Fruit fly (Drosophila melanogaster) whole organism, embryonic: ENCODE results near the gene CG13454.

Experiments used
- Adf1 ChIP-seq: fragments of 200-800 bp; sonication (Bioruptor generic); IDR thresholded peaks from 2 replicates; pipeline ENCODE4 v1.3.6; 2022; ENCODE audit warnings: missing biosample characterization, missing genetic modification characterization
- Antp ChIP-seq: fragments of 200-800 bp; sonication (Bioruptor generic); optimal IDR thresholded peaks from 3 replicates; lab custom pipeline; 2016; ENCODE audit warnings: missing biosample characterization, missing genetic modification characterization
- Asciz ChIP-seq: fragments of 200-800 bp; sonication (Bioruptor generic); optimal IDR thresholded peaks from 2 replicates; lab custom pipeline; 2017; ENCODE audit warnings: missing biosample characterization, mild to moderate bottlenecking, missing genetic modification characterization, missing genetic modification reagents
- CG10979 ChIP-seq: fragments of 200-800 bp; sonication (Bioruptor generic); optimal IDR thresholded peaks from 2 replicates; lab custom pipeline; 2018; ENCODE audit warnings: missing biosample characterization, mild to moderate bottlenecking, missing genetic modification characterization, moderate library complexity
- CG13624 ChIP-seq: fragments of 200-800 bp; sonication (Bioruptor generic); optimal IDR thresholded peaks from 2 replicates; lab custom pipeline; 2016; ENCODE audit warnings: missing biosample characterization, missing genetic modification characterization
- CG13775 ChIP-seq: fragments of 200-800 bp; sonication (Bioruptor generic); optimal IDR thresholded peaks from 3 replicates; lab custom pipeline; 2017; ENCODE audit warnings: missing biosample characterization, mild to moderate bottlenecking, missing genetic modification characterization
- CG1529 ChIP-seq: fragments of 200-800 bp; sonication (Bioruptor generic); optimal IDR thresholded peaks from 3 replicates; lab custom pipeline; 2018; ENCODE audit warnings: missing biosample characterization, missing genetic modification characterization
- CG3847 ChIP-seq: fragments of 200-800 bp; sonication (Bioruptor generic); IDR thresholded peaks from 2 replicates; pipeline ENCODE4 v1.3.6; 2022; ENCODE audit warnings: missing biosample characterization, missing genetic modification characterization
- CG6683 ChIP-seq: fragments of 200-800 bp; sonication (Bioruptor generic); optimal IDR thresholded peaks from 2 replicates; lab custom pipeline; 2017; ENCODE audit warnings: missing biosample characterization, mild to moderate bottlenecking, missing genetic modification characterization, missing genetic modification reagents
- CG7372 ChIP-seq: fragments of 200-800 bp; sonication (Bioruptor generic); IDR thresholded peaks from 2 replicates; pipeline ENCODE4 v1.3.6; 2022; ENCODE audit warnings: missing biosample characterization, missing genetic modification characterization
- CG7556 ChIP-seq: fragments of 200-800 bp; sonication (Bioruptor generic); optimal IDR thresholded peaks from 2 replicates; lab custom pipeline; 2017; ENCODE audit warnings: missing biosample characterization, mild to moderate bottlenecking, missing genetic modification characterization
- CG8924 ChIP-seq: fragments of 200-800 bp; optimal IDR thresholded peaks from 3 replicates; lab custom pipeline; 2019; ENCODE audit warnings: missing biosample characterization, mild to moderate bottlenecking, missing genetic modification characterization, moderate library complexity
- Dip3 ChIP-seq: fragments of 200-800 bp; sonication (Bioruptor generic); optimal IDR thresholded peaks from 3 replicates; lab custom pipeline; 2016; ENCODE audit warnings: missing biosample characterization, missing genetic modification characterization
- Eip74EF ChIP-seq, 2 experiments: fragments of 200-800 bp in 1 of 2; fragments of >200 bp in 1 of 2; sonication (Bioruptor generic) in 1 of 2; optimal IDR thresholded peaks; 2 replicates each; lab custom pipeline; 2017 to 2019; ENCODE audit warnings: missing biosample characterization in 2 of 2, missing genetic modification characterization in 2 of 2, mild to moderate bottlenecking in 1 of 2, moderate library complexity in 1 of 2
- Gug ChIP-seq: fragments of 200-800 bp; sonication (Bioruptor generic); IDR thresholded peaks from 4 replicates; pipeline ENCODE4 v1.3.6; 2022; ENCODE audit warnings: missing biosample characterization, missing genetic modification characterization
- HHEX ChIP-seq: fragments of 200-800 bp; sonication (Bioruptor generic); optimal IDR thresholded peaks from 3 replicates; lab custom pipeline; 2017; ENCODE audit warnings: missing biosample characterization, mild to moderate bottlenecking, missing genetic modification characterization, missing genetic modification reagents
- HLH3B ChIP-seq: fragments of 200-800 bp; sonication (Bioruptor generic); IDR thresholded peaks from 2 replicates; pipeline ENCODE4 v1.3.6; 2022; ENCODE audit warnings: missing biosample characterization, missing genetic modification characterization
- Hr3 ChIP-seq: fragments of 200-800 bp; sonication (Bioruptor generic); optimal IDR thresholded peaks from 3 replicates; lab custom pipeline; 2016; ENCODE audit warnings: missing biosample characterization, missing genetic modification characterization
- Lpt ChIP-seq: fragments of >200 bp; optimal IDR thresholded peaks from 2 replicates; lab custom pipeline; 2018; ENCODE audit warnings: missing biosample characterization, missing genetic modification characterization
- Myb ChIP-seq: fragments of 200-800 bp; sonication (Bioruptor generic); optimal IDR thresholded peaks from 2 replicates; lab custom pipeline; 2016; ENCODE audit warnings: missing biosample characterization, missing genetic modification characterization
- Ptx1 ChIP-seq: fragments of 200-800 bp; sonication (Bioruptor generic); IDR thresholded peaks from 2 replicates; pipeline ENCODE4 v1.3.6; 2022; ENCODE audit warnings: missing biosample characterization, missing genetic modification characterization
- Sox102F ChIP-seq: fragments of 200-800 bp; sonication (Bioruptor generic); optimal IDR thresholded peaks from 2 replicates; lab custom pipeline; 2018; ENCODE audit warnings: missing biosample characterization, mild to moderate bottlenecking, missing genetic modification characterization, moderate library complexity
- Sry-β ChIP-seq: fragments of 200-800 bp; sonication (Bioruptor generic); optimal IDR thresholded peaks from 2 replicates; lab custom pipeline; 2018; ENCODE audit warnings: missing biosample characterization, mild to moderate bottlenecking, missing genetic modification characterization, moderate library complexity
- Sry-δ ChIP-seq: fragments of 200-800 bp; sonication (Bioruptor generic); optimal IDR thresholded peaks from 2 replicates; lab custom pipeline; 2016; ENCODE audit warnings: missing biosample characterization, missing genetic modification characterization
- Taf1 ChIP-seq: fragments of 200-800 bp; sonication (Bioruptor generic); IDR thresholded peaks from 2 replicates; pipeline ENCODE4 v1.3.6; 2022; ENCODE audit warnings: missing biosample characterization, missing genetic modification characterization
- Tbp ChIP-seq: fragments of >200 bp; optimal IDR thresholded peaks from 2 replicates; lab custom pipeline; 2018; ENCODE audit warnings: missing biosample characterization, missing genetic modification characterization
- Xrp1 ChIP-seq: fragments of 200-800 bp; sonication (Bioruptor generic); IDR thresholded peaks from 2 replicates; pipeline ENCODE4 v1.3.6; 2022; ENCODE audit warnings: missing biosample characterization, missing genetic modification characterization
- caup ChIP-seq: fragments of 200-800 bp; sonication (Bioruptor generic); optimal IDR thresholded peaks from 3 replicates; lab custom pipeline; 2017; ENCODE audit warnings: missing biosample characterization, mild to moderate bottlenecking, missing genetic modification characterization, moderate library complexity; ENCODE audit not compliant: severe bottlenecking
- danr ChIP-seq: fragments of 200-800 bp; sonication (Bioruptor generic); IDR thresholded peaks from 2 replicates; pipeline ENCODE4 v1.3.6; 2022; ENCODE audit warnings: missing biosample characterization, missing genetic modification characterization
- fd3F ChIP-seq: fragments of 200-800 bp; sonication (Bioruptor generic); optimal IDR thresholded peaks from 2 replicates; lab custom pipeline; 2018; ENCODE audit warnings: missing biosample characterization, mild to moderate bottlenecking, missing genetic modification characterization, moderate library complexity
- fd64A ChIP-seq: fragments of 200-800 bp; sonication (Bioruptor generic); optimal IDR thresholded peaks from 3 replicates; lab custom pipeline; 2018; ENCODE audit warnings: missing biosample characterization, mild to moderate bottlenecking, missing genetic modification characterization
- ftz-f1 ChIP-seq: fragments of 200-800 bp; sonication (Bioruptor generic); optimal IDR thresholded peaks from 2 replicates; lab custom pipeline; 2016; ENCODE audit warnings: missing biosample characterization, missing genetic modification characterization
- ken ChIP-seq: fragments of 200-800 bp; sonication (Bioruptor generic); IDR thresholded peaks from 3 replicates; pipeline ENCODE4 v1.3.6; 2022; ENCODE audit warnings: missing biosample characterization, missing genetic modification characterization
- klu ChIP-seq: fragments of 200-800 bp; sonication (Bioruptor generic); IDR thresholded peaks from 2 replicates; pipeline ENCODE4 v1.3.6; 2022; ENCODE audit warnings: missing biosample characterization, missing genetic modification characterization
- lab ChIP-seq: fragments of 200-800 bp; sonication (Bioruptor generic); optimal IDR thresholded peaks from 3 replicates; lab custom pipeline; 2017; ENCODE audit warnings: missing biosample characterization, missing genetic modification characterization, mild to moderate bottlenecking, moderate library complexity, missing genetic modification reagents
- mirr ChIP-seq: fragments of 200-800 bp; sonication (Bioruptor generic); optimal IDR thresholded peaks from 3 replicates; lab custom pipeline; 2018; ENCODE audit warnings: missing biosample characterization, mild to moderate bottlenecking, missing genetic modification characterization
- nerfin-2 ChIP-seq: fragments of 200-800 bp; sonication (Bioruptor generic); IDR thresholded peaks from 2 replicates; pipeline ENCODE4 v1.3.6; 2022; ENCODE audit warnings: missing biosample characterization, missing genetic modification characterization; ENCODE audit not compliant: partially characterized antibody
- org-1 ChIP-seq: fragments of 200-800 bp; sonication (Bioruptor generic); optimal IDR thresholded peaks from 2 replicates; lab custom pipeline; 2017; ENCODE audit warnings: missing biosample characterization, missing genetic modification characterization
- pzg ChIP-seq: fragments of 200-800 bp; sonication (Bioruptor generic); optimal IDR thresholded peaks from 3 replicates; lab custom pipeline; 2018; ENCODE audit warnings: missing biosample characterization, mild to moderate bottlenecking, missing genetic modification characterization, moderate library complexity
- sc ChIP-seq, 3 experiments: fragments of >200 bp in 2 of 3; fragments of 200-800 bp in 1 of 3; sonication (Bioruptor generic) in 1 of 3; optimal IDR thresholded peaks; 2 replicates in 2 of 3; 3 replicates in 1 of 3; lab custom pipeline; 2017; ENCODE audit warnings: mild to moderate bottlenecking in 1 of 3, missing biosample characterization in 1 of 3, missing genetic modification characterization in 1 of 3, missing genetic modification reagents in 1 of 3
- sens-2 ChIP-seq: fragments of 200-800 bp; sonication (Bioruptor generic); IDR thresholded peaks from 2 replicates; pipeline ENCODE4 v1.3.6; 2022; ENCODE audit warnings: missing biosample characterization, missing genetic modification characterization
- seq ChIP-seq: fragments of 200-800 bp; sonication (Bioruptor generic); IDR thresholded peaks from 2 replicates; pipeline ENCODE4 v1.3.6; 2022; ENCODE audit warnings: missing biosample characterization, missing genetic modification characterization
- sim ChIP-seq: fragments of 200-800 bp; sonication (Bioruptor generic); IDR thresholded peaks from 2 replicates; pipeline ENCODE4 v1.3.6; 2022; ENCODE audit warnings: missing biosample characterization, missing genetic modification characterization
- stc ChIP-seq: fragments of 200-800 bp; sonication (Bioruptor generic); IDR thresholded peaks from 2 replicates; pipeline ENCODE4 v1.3.6; 2022; ENCODE audit warnings: missing biosample characterization, missing genetic modification characterization
- twi ChIP-seq: fragments of 200-800 bp; optimal IDR thresholded peaks from 2 replicates; lab custom pipeline; 2019; ENCODE audit warnings: missing biosample characterization, mild to moderate bottlenecking, missing genetic modification characterization, moderate library complexity
- wdn ChIP-seq: fragments of 200-800 bp; sonication (Bioruptor generic); IDR thresholded peaks from 2 replicates; pipeline ENCODE4 v1.3.6; 2022; ENCODE audit warnings: missing biosample characterization, missing genetic modification characterization
- zen2 ChIP-seq: fragments of 200-800 bp; sonication (Bioruptor generic); IDR thresholded peaks from 3 replicates; pipeline ENCODE4 v1.3.6; 2022; ENCODE audit warnings: missing biosample characterization, missing genetic modification characterization; ENCODE audit not compliant: partially characterized antibody

The CG13454 gene

DNA sequence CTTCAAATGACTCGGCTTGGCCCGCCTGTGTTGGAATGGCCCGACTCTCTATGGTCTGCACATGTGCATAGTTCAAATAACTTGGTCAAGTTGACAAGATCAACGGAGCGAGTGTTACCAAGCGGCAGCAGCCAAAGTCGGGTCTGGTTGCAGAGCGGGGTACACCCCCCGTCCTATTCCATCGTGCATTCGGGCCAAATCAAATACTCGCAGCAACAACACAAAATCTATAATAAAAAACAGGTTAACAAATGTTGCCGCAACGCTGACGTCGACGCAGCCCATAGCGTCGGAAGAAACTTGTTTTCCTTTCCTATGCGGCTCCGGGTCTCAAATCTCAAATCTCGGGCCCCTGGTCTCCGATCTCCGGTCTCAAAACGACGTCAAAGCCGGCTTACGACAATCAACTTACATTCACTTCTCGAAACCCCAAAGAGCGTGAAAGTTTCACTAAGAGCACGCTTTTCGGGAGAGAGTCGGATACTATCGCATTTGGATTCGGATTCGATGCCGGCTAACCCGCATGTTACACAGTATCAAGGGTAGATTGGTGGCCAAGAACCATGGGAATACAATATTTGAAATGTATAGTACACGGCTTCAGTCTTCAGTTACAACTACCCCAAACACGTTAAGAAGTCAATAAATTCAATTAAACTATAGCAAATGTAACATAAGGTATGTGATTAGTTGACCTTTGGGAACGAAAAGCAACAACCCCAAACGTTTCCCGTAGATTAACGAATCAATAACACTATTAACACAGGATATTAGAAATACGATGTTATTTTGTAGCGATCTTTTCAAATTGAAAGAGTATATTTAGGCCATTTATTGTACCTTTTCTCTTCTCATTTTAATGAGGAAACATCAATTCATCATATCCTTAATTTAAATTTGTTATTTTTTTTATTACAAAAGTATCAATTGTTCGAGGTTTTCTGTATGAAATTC lies 17.7 kb upstream of the CG13454 start (continued):
- TF ChIP-seq wdn (GFP tag; lab: Robert Waterston, UW) (no peak), CG6683 (peak; percentile 27), CG10979 (tag; lab: Kevin White, UChicago) (peak; percentile 62), Ptx1 (GFP tag; lab: Robert Waterston, UW) (peak; percentile 34; the same call in 1 of the 2 replicates), Antp (GFP tag; lab: Kevin White, UChicago) (peak; percentile 45), Hr3 (GFP tag; lab: Kevin White, UChicago) (peak; percentile 65), Gug (peak; percentile 55; the same call in 2 of the 4 replicates), Eip74EF (GFP tag; optimal IDR thresholded peaks at IDR 0.05; lab: Kevin White, UChicago) (peak in 1 of 2 experiments; percentile 51), Dip3 (peak; percentile 56), CG13775 (peak; percentile 84), Tbp (GFP tag; lab: Kevin White, UChicago) (no peak), HHEX (GFP tag; lab: Kevin White, UChicago) (peak; percentile 32), sens-2 (GFP tag; lab: Robert Waterston, UW) (no peak), seq (0 out of 2 replicates have a peak, but pooled peaks have one; percentile 16), Taf1 (GFP tag; lab: Robert Waterston, UW) (0 out of 2 replicates have a peak, but pooled peaks have one; percentile 28), Asciz (GFP tag; lab: Kevin White, UChicago) (peak; percentile 46), zen2 (GFP tag; lab: Robert Waterston, UW) (no peak), twi (tag; lab: Kevin White, UChicago) (peak; percentile 30), Sry-β (peak; percentile 12), CG1529 (peak; percentile 62), fd64A (GFP tag; lab: Kevin White, UChicago) (no peak), CG8924 (tag; lab: Kevin White, UChicago) (peak; percentile 66), Xrp1 (GFP tag; lab: Robert Waterston, UW) (peak; percentile 14; the same call in 1 of the 2 replicates), Lpt (GFP tag; lab: Kevin White, UChicago) (no peak), stc (GFP tag; lab: Robert Waterston, UW) (no peak), sc (optimal IDR thresholded peaks at IDR 0.05; lab: Kevin White, UChicago) (no peak), sc (GFP tag; optimal IDR thresholded peaks at IDR 0.05; lab: Kevin White, UChicago) (peak; percentile 39), CG13624 (GFP tag; lab: Kevin White, UChicago) (peak; percentile 59), nerfin-2 (GFP tag; lab: Robert Waterston, UW) (no peak), CG3847 (GFP tag; lab: Robert Waterston, UW) (peak; percentile 51), HLH3B (GFP tag; lab: Robert Waterston, UW) (peak; percentile 41; the same call in 1 of the 2 replicates), mirr (no peak), Sry-δ (GFP tag; lab: Kevin White, UChicago) (no peak), danr (GFP tag; lab: Robert Waterston, UW) (no peak), CG7372 (GFP tag; lab: Robert Waterston, UW) (peak; percentile 44; the same call in 1 of the 2 replicates), CG7556 (GFP tag; lab: Kevin White, UChicago) (peak; percentile 92), sim (GFP tag; lab: Robert Waterston, UW) (no peak), lab (GFP tag; lab: Kevin White, UChicago) (peak; percentile 20), pzg (GFP tag; lab: Kevin White, UChicago) (no peak), caup (GFP tag; lab: Kevin White, UChicago) (peak; percentile 44), Sox102F (GFP tag; lab: Kevin White, UChicago) (peak; percentile 52), Myb (GFP tag; lab: Kevin White, UChicago) (peak; percentile 21), ftz-f1 (GFP tag; lab: Kevin White, UChicago) (no peak), org-1 (peak; percentile 65), Adf1 (GFP tag; lab: Robert Waterston, UW) (peak; percentile 73), klu (GFP tag; lab: Robert Waterston, UW) (no peak), ken (GFP tag; lab: Robert Waterston, UW) (0 out of 3 replicates have a peak, but pooled peaks have one; percentile 38), fd3F (GFP tag; lab: Kevin White, UChicago) (peak; percentile 33)
